Worm (Caenorhabditis elegans) whole organism, young adult: ENCODE data around the gene F43C1.5.
A peak's percentile ranks its signal among the peaks of the same experiment; 100 is the strongest.

Experiments used
- B0035.1 ChIP-seq: sonication (generic microtip); optimal IDR thresholded peaks from 2 replicates; lab custom pipeline; 2016; ENCODE audit warnings: missing genetic modification characterization, mild to moderate bottlenecking, missing compliant biosample characterization, missing genotype, missing genetic modification reagents
- B0261.1 ChIP-seq: sonication (generic microtip); optimal IDR thresholded peaks from 2 replicates; lab custom pipeline; 2016; ENCODE audit warnings: mild to moderate bottlenecking, missing genetic modification characterization, moderate library complexity, missing compliant biosample characterization
- B0336.3 ChIP-seq: fragments of 200-800 bp; sonication (Bioruptor generic); IDR thresholded peaks from 2 replicates; pipeline ENCODE4 v1.3.6; 2022; ENCODE audit warnings: missing genetic modification characterization, missing compliant biosample characterization
- C06A6.2 ChIP-seq: fragments of 200-800 bp; sonication (Bioruptor generic); conservative IDR thresholded peaks from 2 replicates; pipeline ENCODE4 v1.3.6; 2022; ENCODE audit warnings: missing genetic modification characterization, missing compliant biosample characterization
- C17E4.6 ChIP-seq: fragments of 200-800 bp; sonication (Bioruptor generic); IDR thresholded peaks from 2 replicates; pipeline ENCODE4 v1.3.6; 2022; ENCODE audit warnings: missing genetic modification reagents, missing genetic modification characterization, missing compliant biosample characterization
- F22D6.2 ChIP-seq: sonication (generic microtip); optimal IDR thresholded peaks from 2 replicates; lab custom pipeline; 2016; ENCODE audit warnings: mild to moderate bottlenecking, missing genetic modification characterization, missing compliant biosample characterization
- F37B4.10 ChIP-seq: fragments of 200-800 bp; sonication (Bioruptor generic); IDR thresholded peaks from 2 replicates; pipeline ENCODE4 v1.3.6; 2022; ENCODE audit warnings: missing genetic modification characterization, missing compliant biosample characterization
- F55B11.4 ChIP-seq: sonication (generic microtip); optimal IDR thresholded peaks from 2 replicates; lab custom pipeline; 2016; ENCODE audit warnings: missing compliant biosample characterization, missing genetic modification characterization, borderline replicate concordance; ENCODE audit not compliant: insufficient read depth
- F57A8.1 ChIP-seq: fragments of 200-800 bp; sonication (Bioruptor generic); optimal IDR thresholded peaks from 2 replicates; lab custom pipeline; 2018; ENCODE audit warnings: mild to moderate bottlenecking, missing genetic modification characterization, moderate library complexity, missing compliant biosample characterization
- F57C9.4 ChIP-seq: sonication (generic microtip); optimal IDR thresholded peaks from 2 replicates; lab custom pipeline; 2017; ENCODE audit warnings: mild to moderate bottlenecking, missing genetic modification characterization, missing compliant biosample characterization
- ama-1 ChIP-seq, 3 experiments: fragments of 150-350 bp in 1 of 3; sonication (generic microtip) in 2 of 3; optimal IDR thresholded peaks; 2 replicates each; lab custom pipeline; 2014 to 2018; ENCODE audit warnings: missing biosample characterization in 2 of 3, missing genetic modification characterization in 2 of 3, missing genetic modification reagents in 2 of 3
- aptf-2 ChIP-seq: fragments of 200-800 bp; sonication (Bioruptor generic); conservative IDR thresholded peaks from 2 replicates; pipeline ENCODE4 v1.3.6; 2022; ENCODE audit warnings: missing genetic modification reagents, missing genetic modification characterization, missing compliant biosample characterization
- cebp-1 ChIP-seq, 2 experiments: fragments of 200-800 bp in 1 of 2; sonication (Bioruptor generic) in 1 of 2; sonication (generic microtip) in 1 of 2; IDR thresholded peaks in 1 of 2; optimal IDR thresholded peaks in 1 of 2; 2 replicates each; pipeline versions ENCODE4 v1.3.6 to Lab custom; 2017 to 2022; ENCODE audit warnings: missing compliant biosample characterization in 2 of 2, missing genetic modification characterization in 2 of 2, mild to moderate bottlenecking in 1 of 2, missing genetic modification reagents in 1 of 2, moderate library complexity in 1 of 2
- cebp-2 ChIP-seq: fragments of 200-800 bp; sonication (Bioruptor generic); IDR thresholded peaks from 2 replicates; pipeline ENCODE4 v1.3.6; 2022; ENCODE audit warnings: missing genetic modification characterization, missing compliant biosample characterization
- ceh-27 ChIP-seq: fragments of 200-800 bp; sonication (Bioruptor generic); optimal IDR thresholded peaks from 2 replicates; lab custom pipeline; 2018; ENCODE audit warnings: mild to moderate bottlenecking, missing genetic modification characterization, moderate library complexity, missing compliant biosample characterization
- ceh-40 ChIP-seq: fragments of 200-800 bp; sonication (Bioruptor generic); IDR thresholded peaks from 2 replicates; pipeline ENCODE4 v1.3.6; 2022; ENCODE audit warnings: missing genetic modification characterization, missing compliant biosample characterization
- chd-7 ChIP-seq: sonication (generic microtip); optimal IDR thresholded peaks from 2 replicates; lab custom pipeline; 2016; ENCODE audit warnings: mild to moderate bottlenecking, missing genetic modification characterization, moderate library complexity, missing compliant biosample characterization
- dox-1 ChIP-seq: fragments of 200-800 bp; sonication (Bioruptor generic); IDR thresholded peaks from 2 replicates; pipeline ENCODE4 v1.3.6; 2022; ENCODE audit warnings: missing genetic modification reagents, missing genetic modification characterization, missing compliant biosample characterization
- dpff-1 ChIP-seq: sonication (generic microtip); optimal IDR thresholded peaks from 2 replicates; lab custom pipeline; 2017; ENCODE audit warnings: mild to moderate bottlenecking, missing genetic modification characterization, missing compliant biosample characterization
- efl-1 ChIP-seq: fragments of 150-350 bp; optimal IDR thresholded peaks from 2 replicates; lab custom pipeline; 2014; ENCODE audit warnings: missing biosample characterization, missing genetic modification reagents, missing genetic modification characterization
- egl-44 ChIP-seq: fragments of 200-800 bp; sonication (Bioruptor generic); IDR thresholded peaks from 2 replicates; pipeline ENCODE4 v1.3.6; 2022; ENCODE audit warnings: missing genetic modification reagents, missing genetic modification characterization, missing compliant biosample characterization
- hmg-1.2 ChIP-seq: fragments of 200-800 bp; sonication (Bioruptor generic); IDR thresholded peaks from 2 replicates; pipeline ENCODE4 v1.3.6; 2022; ENCODE audit warnings: missing genetic modification reagents, missing genetic modification characterization, missing compliant biosample characterization
- hmg-20 ChIP-seq: fragments of 200-800 bp; sonication (Bioruptor generic); IDR thresholded peaks from 2 replicates; pipeline ENCODE4 v1.3.6; 2022; ENCODE audit warnings: missing genetic modification reagents, missing genetic modification characterization, missing compliant biosample characterization
- hrde-1 ChIP-seq: sonication (generic microtip); optimal IDR thresholded peaks from 2 replicates; lab custom pipeline; 2016; ENCODE audit warnings: missing genetic modification characterization, mild to moderate bottlenecking, missing compliant biosample characterization, moderate library complexity, missing genotype, missing genetic modification reagents, borderline replicate concordance
- lin-54 ChIP-seq: fragments of 200-800 bp; sonication (Bioruptor generic); optimal IDR thresholded peaks from 2 replicates; lab custom pipeline; 2018; ENCODE audit warnings: mild to moderate bottlenecking, missing genetic modification characterization, missing compliant biosample characterization
- lir-1 ChIP-seq: fragments of 200-800 bp; sonication (Bioruptor generic); conservative IDR thresholded peaks from 2 replicates; pipeline ENCODE4 v1.3.6; 2022; ENCODE audit warnings: missing genetic modification reagents, missing genetic modification characterization, missing compliant biosample characterization
- lsy-27 ChIP-seq: sonication (generic microtip); optimal IDR thresholded peaks from 2 replicates; lab custom pipeline; 2017; ENCODE audit warnings: missing genetic modification characterization, mild to moderate bottlenecking, missing compliant biosample characterization, antibody characterized with exemption, missing genotype, borderline replicate concordance; ENCODE audit not compliant: insufficient read depth
- mel-28 ChIP-seq: sonication (generic microtip); optimal IDR thresholded peaks from 2 replicates; lab custom pipeline; 2016; ENCODE audit warnings: borderline replicate concordance, mild to moderate bottlenecking, missing genetic modification characterization, missing compliant biosample characterization
- nfya-1 ChIP-seq: sonication (generic microtip); optimal IDR thresholded peaks from 2 replicates; lab custom pipeline; 2017; ENCODE audit warnings: antibody characterized with exemption, missing compliant biosample characterization, missing genetic modification characterization, borderline replicate concordance; ENCODE audit not compliant: insufficient read depth
- nfya-2 ChIP-seq: fragments of 200-800 bp; sonication (Bioruptor generic); IDR thresholded peaks from 2 replicates; pipeline ENCODE4 v1.3.6; 2022; ENCODE audit warnings: missing genetic modification reagents, missing genetic modification characterization, missing compliant biosample characterization
- nhr-120 ChIP-seq: fragments of 200-800 bp; sonication (Bioruptor generic); IDR thresholded peaks from 2 replicates; pipeline ENCODE4 v1.3.6; 2022; ENCODE audit warnings: missing genetic modification characterization, missing compliant biosample characterization
- nhr-179 ChIP-seq: sonication (generic microtip); optimal IDR thresholded peaks from 2 replicates; lab custom pipeline; 2016; ENCODE audit warnings: mild to moderate bottlenecking, missing genetic modification characterization, missing compliant biosample characterization
- nhr-27 ChIP-seq: fragments of 200-800 bp; sonication (Bioruptor generic); optimal IDR thresholded peaks from 2 replicates; lab custom pipeline; 2018; ENCODE audit warnings: mild to moderate bottlenecking, missing genetic modification characterization, moderate library complexity, missing compliant biosample characterization
- nhr-80 ChIP-seq: sonication (generic microtip); optimal IDR thresholded peaks from 2 replicates; lab custom pipeline; 2016; ENCODE audit warnings: missing genetic modification characterization, missing compliant biosample characterization
- pha-4 ChIP-seq: fragments of 150-350 bp; sonication (generic microtip); optimal IDR thresholded peaks from 2 replicates; lab custom pipeline; 2014; ENCODE audit warnings: missing biosample characterization, missing genetic modification reagents, missing genetic modification characterization
- rec-8 ChIP-seq, 2 experiments: sonication (generic microtip); optimal IDR thresholded peaks; 2 replicates each; lab custom pipeline; 2016; ENCODE audit warnings: mild to moderate bottlenecking in 2 of 2, missing genetic modification characterization in 2 of 2, missing genetic modification reagents in 2 of 2, missing genotype in 2 of 2, missing biosample characterization in 1 of 2, missing compliant biosample characterization in 1 of 2, moderate library complexity in 1 of 2
- repo-1 ChIP-seq: sonication (generic microtip); optimal IDR thresholded peaks from 2 replicates; lab custom pipeline; 2017; ENCODE audit warnings: mild to moderate bottlenecking, missing genetic modification characterization, missing compliant biosample characterization
- sdz-38 ChIP-seq: sonication (generic microtip); optimal IDR thresholded peaks from 2 replicates; lab custom pipeline; 2016; ENCODE audit warnings: missing genotype, missing genetic modification characterization, missing compliant biosample characterization
- sea-2 ChIP-seq: fragments of 200-800 bp; sonication (Bioruptor generic); IDR thresholded peaks from 2 replicates; pipeline ENCODE4 v1.3.6; 2022; ENCODE audit warnings: missing genetic modification characterization, missing compliant biosample characterization
- snpc-3.4 ChIP-seq: sonication (generic microtip); optimal IDR thresholded peaks from 2 replicates; lab custom pipeline; 2017; ENCODE audit warnings: missing genetic modification characterization, mild to moderate bottlenecking, missing compliant biosample characterization, antibody characterized with exemption, moderate library complexity, missing genotype, missing genetic modification reagents
- somi-1 ChIP-seq: fragments of 200-800 bp; sonication (Bioruptor generic); optimal IDR thresholded peaks from 2 replicates; lab custom pipeline; 2018; ENCODE audit warnings: mild to moderate bottlenecking, missing genetic modification characterization, missing compliant biosample characterization
- tbp1 ChIP-seq: fragments of 200-800 bp; sonication (Bioruptor generic); optimal IDR thresholded peaks from 2 replicates; lab custom pipeline; 2018; ENCODE audit warnings: mild to moderate bottlenecking, missing genetic modification characterization, missing compliant biosample characterization
- tlf-1 ChIP-seq: fragments of 200-800 bp; sonication (Bioruptor generic); optimal IDR thresholded peaks from 2 replicates; lab custom pipeline; 2018; ENCODE audit warnings: mild to moderate bottlenecking, missing genetic modification characterization, missing compliant biosample characterization
- zim-3 ChIP-seq: sonication (generic microtip); optimal IDR thresholded peaks from 2 replicates; lab custom pipeline; 2017; ENCODE audit warnings: mild to moderate bottlenecking, missing genetic modification characterization, moderate library complexity, missing compliant biosample characterization
- ztf-28 ChIP-seq: fragments of 200-800 bp; sonication (Bioruptor generic); IDR thresholded peaks from 2 replicates; pipeline ENCODE4 v1.3.6; 2022; ENCODE audit warnings: missing genetic modification reagents, missing genetic modification characterization, missing compliant biosample characterization
- ztf-3 ChIP-seq: fragments of 200-800 bp; sonication (Bioruptor generic); optimal IDR thresholded peaks from 2 replicates; lab custom pipeline; 2018; ENCODE audit warnings: mild to moderate bottlenecking, missing genetic modification characterization, missing compliant biosample characterization

F43C1.5 gene

ce11 chrIII:4194349-4195110 is 34.4 kb upstream of the F43C1.5 start:
- TF ChIP-seq hrde-1 (tag; lab: Kevin White, UChicago) (no peak), cebp-2 (0 out of 2 replicates have a peak, but pooled peaks have one; percentile 57), hmg-1.2 (0 out of 2 replicates have a peak, but pooled peaks have one; percentile 11), aptf-2 (no peak), dox-1 (GFP tag; lab: Robert Waterston, UW) (no peak), tbp1 (GFP tag; lab: Kevin White, UChicago) (no peak), sea-2 (no peak), hmg-20 (GFP tag; lab: Robert Waterston, UW) (no peak), ama-1 (optimal IDR thresholded peaks at IDR 0.05; lab: Kevin White, UChicago) (no peak), ama-1 (GFP tag; optimal IDR thresholded peaks at IDR 0.05; lab: Kevin White, UChicago) (peak in 1 of 2 experiments; percentile 66), ztf-3 (GFP tag; lab: Kevin White, UChicago) (no peak), F37B4.10 (GFP tag; lab: Robert Waterston, UW) (no peak), dpff-1 (no peak), B0261.1 (no peak), nfya-2 (no peak), nhr-179 (tag; lab: Kevin White, UChicago) (no peak), efl-1 (no peak), nhr-120 (no peak), rec-8 (tag; optimal IDR thresholded peaks at IDR 0.05; lab: Kevin White, UChicago) (no peak), lir-1 (GFP tag; lab: Robert Waterston, UW) (no peak), chd-7 (tag; lab: Kevin White, UChicago) (no peak), mel-28 (tag; lab: Kevin White, UChicago) (no peak), C06A6.2 (no peak), lsy-27 (no peak), snpc-3.4 (tag; lab: Kevin White, UChicago) (no peak), B0336.3 (no peak), tlf-1 (GFP tag; lab: Kevin White, UChicago) (peak; percentile 13), B0035.1 (tag; lab: Kevin White, UChicago) (no peak), F57C9.4 (tag; lab: Kevin White, UChicago) (no peak), cebp-1 (GFP tag; IDR thresholded peaks at IDR 0.05; lab: Robert Waterston, UW) (no peak), cebp-1 (tag; optimal IDR thresholded peaks at IDR 0.05; lab: Kevin White, UChicago) (no peak), C17E4.6 (GFP tag; lab: Robert Waterston, UW) (no peak), F57A8.1 (GFP tag; lab: Kevin White, UChicago) (no peak), somi-1 (GFP tag; lab: Kevin White, UChicago) (no peak)

DNA sequence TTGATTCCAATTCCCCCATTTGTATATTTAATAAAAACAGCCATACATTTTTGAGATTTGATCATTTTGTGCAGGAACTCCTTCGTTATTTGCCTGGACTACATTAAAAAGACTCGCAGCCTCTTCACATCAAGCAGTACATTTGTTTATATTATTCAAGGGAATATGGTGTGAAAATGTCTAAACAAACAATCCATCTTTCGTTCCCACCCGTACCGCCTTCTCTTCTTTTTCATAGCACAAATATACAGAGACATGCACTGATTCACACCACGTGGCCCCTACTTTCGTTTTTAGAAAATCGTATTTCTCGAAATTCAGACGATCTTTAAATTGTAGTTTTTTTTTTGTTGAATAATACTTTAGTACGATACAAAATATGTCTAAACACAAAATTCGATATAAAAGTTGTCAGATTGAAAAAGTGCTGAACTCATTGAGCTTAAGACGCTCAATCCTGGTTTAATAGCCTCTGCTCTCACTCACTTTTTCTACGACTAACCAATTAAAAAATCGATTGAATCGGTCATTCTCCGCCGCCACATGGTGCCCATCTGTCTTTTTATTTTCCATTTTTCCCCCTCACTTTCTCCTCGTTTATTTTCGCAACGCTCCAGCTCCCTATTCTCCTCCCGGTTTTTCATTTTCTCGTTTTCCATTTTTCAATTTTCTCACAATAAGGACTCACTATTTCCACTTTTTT is 33.5 kb upstream of the F43C1.5 start:
- no peak for TF ChIP-seq sea-2
- peak; percentile 42 for TF ChIP-seq ceh-27 (GFP tag; lab: Kevin White, UChicago)
- no peak for TF ChIP-seq nhr-27 (tag; lab: Kevin White, UChicago)
- TF ChIP-seq repo-1 = peak; percentile 86
- no peak for TF ChIP-seq F55B11.4 (tag; lab: Kevin White, UChicago)
- TF ChIP-seq lin-54 (GFP tag; lab: Kevin White, UChicago) = peak; percentile 54
- TF ChIP-seq sdz-38 (tag; lab: Kevin White, UChicago) = no peak
- no peak for TF ChIP-seq F22D6.2 (tag; lab: Kevin White, UChicago)
- no peak for TF ChIP-seq ztf-28
- peak; percentile 74 for TF ChIP-seq zim-3 (tag; lab: Kevin White, UChicago)
- TF ChIP-seq pha-4 = no peak
- TF ChIP-seq ceh-40 (GFP tag; lab: Robert Waterston, UW) = peak; percentile 64; the same call in 1 of the 2 replicates
- TF ChIP-seq nfya-1 (tag; lab: Kevin White, UChicago) = no peak
- peak; percentile 6 for TF ChIP-seq nhr-80 (tag; lab: Kevin White, UChicago)
- TF ChIP-seq F37B4.10 (GFP tag; lab: Robert Waterston, UW) = no peak
- TF ChIP-seq egl-44 = no peak
